In the genomic region with DNA sequence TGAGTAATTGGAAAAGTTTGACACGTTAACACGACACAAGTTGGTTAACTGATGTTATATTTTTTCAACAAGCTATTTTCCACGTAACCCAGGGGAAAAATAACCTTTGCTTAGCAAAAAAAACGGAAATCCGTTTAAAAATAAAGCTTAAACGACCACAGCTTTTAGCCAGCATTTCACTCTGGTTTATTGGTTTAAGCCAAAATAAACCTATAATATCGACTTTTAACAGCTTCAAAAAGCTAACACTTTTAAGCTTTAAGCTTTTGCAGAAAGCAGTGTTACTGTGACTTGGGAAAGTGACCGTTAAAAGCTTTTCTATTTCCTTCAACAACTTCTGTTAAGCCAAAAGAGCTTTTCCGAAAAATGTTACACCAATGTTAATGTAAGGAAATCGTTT, we compare ENCODE assay signal across 1 fruit fly cellular context.
TF ChIP-seq lines count a peak whose summit lies in the region.

No protein-coding gene starts in this region.

TF ChIP-seq in whole organism, embryonic, 481 proteins besides CTCF, POLR2A, EP300 and RAD21 (continued from another document):
- TF ChIP-seq scrt (GFP tag; optimal IDR thresholded peaks at IDR 0.05; lab: Kevin White, UChicago), result peak; percentile 17
- peak; percentile 54 for TF ChIP-seq Ets97D (GFP tag; optimal IDR thresholded peaks at IDR 0.05; lab: Kevin White, UChicago)
- no peak for TF ChIP-seq CG1233 (GFP tag; optimal IDR thresholded peaks at IDR 0.05; lab: Kevin White, UChicago)
